Worm (Caenorhabditis elegans) whole organism, L4 larva: Measurements from ENCODE around the gene Y38H8A.12.
"Not testable (repeated sequence)": the region's sequence is repeated elsewhere in the genome, so short reads cannot be mapped to it uniquely, and the experiment has no call there.

Source experiments
- F10B5.3 ChIP-seq: sonication (generic microtip); optimal IDR thresholded peaks from 2 replicates; lab custom pipeline; 2016; ENCODE audit warnings: mild to moderate bottlenecking, missing genetic modification characterization, missing compliant biosample characterization
- Y105C5A.15 ChIP-seq: fragments of 200-800 bp; sonication (Bioruptor generic); IDR thresholded peaks from 2 replicates; pipeline ENCODE4 v1.3.6; 2022; ENCODE audit warnings: missing genetic modification characterization, missing compliant biosample characterization
- fos-1 ChIP-seq: fragments of 150-350 bp; optimal IDR thresholded peaks from 2 replicates; lab custom pipeline; 2014; ENCODE audit warnings: missing biosample characterization, missing genetic modification characterization
- nhr-76 ChIP-seq: fragments of 150-350 bp; optimal IDR thresholded peaks from 2 replicates; lab custom pipeline; 2014; ENCODE audit warnings: missing biosample characterization, missing genetic modification characterization
- sdz-12 ChIP-seq: fragments of 200-800 bp; sonication (Bioruptor generic); optimal IDR thresholded peaks from 2 replicates; lab custom pipeline; 2018; ENCODE audit warnings: mild to moderate bottlenecking, missing genetic modification characterization, missing compliant biosample characterization
- unc-39 ChIP-seq: sonication (generic microtip); optimal IDR thresholded peaks from 2 replicates; lab custom pipeline; 2017; ENCODE audit warnings: missing biosample characterization, missing genetic modification characterization

- not testable (repeated sequence) for TF ChIP-seq nhr-76; F10B5.3; sdz-12 (GFP tag; lab: Kevin White, UChicago); unc-39; Y105C5A.15 (GFP tag; lab: Robert Waterston, UW); fos-1 (tag; lab: Kevin White, UChicago)
These were observed 4.6 kb downstream of the Y38H8A.12 start for ce11 chrIV:13456138-13456537.
